Fruit fly (Drosophila melanogaster): ENCODE results near the gene CG8833.

DNA sequence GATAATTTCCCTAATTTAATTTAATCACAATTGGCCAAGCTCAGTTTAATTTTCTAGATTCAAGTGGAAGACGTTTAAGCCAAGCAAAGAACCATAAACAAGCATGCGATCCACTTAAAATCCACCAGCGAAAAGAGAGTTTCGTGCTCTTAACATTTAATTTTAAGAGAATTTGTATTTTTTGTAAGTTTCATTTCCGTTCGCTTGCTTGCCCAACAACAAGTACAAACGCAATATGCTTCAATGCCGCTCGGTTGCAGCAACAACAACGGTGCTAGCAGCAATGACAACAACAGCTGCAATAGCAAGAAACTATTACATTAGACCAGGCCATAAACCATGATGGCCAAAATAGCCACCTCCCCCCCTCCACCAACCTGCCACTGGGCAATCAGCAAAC, 6.1 kb upstream of the CG8833 start:
- no peak for TF ChIP-seq CG8159 (tag; optimal IDR thresholded peaks at IDR 0.05)
- no peak for TF ChIP-seq CG14655 (GFP tag; optimal IDR thresholded peaks at IDR 0.05)
- TF ChIP-seq CG32121 (GFP tag; IDR thresholded peaks at IDR 0.05), result no peak
- no peak for TF ChIP-seq CG8301 (tag; optimal IDR thresholded peaks at IDR 0.05)
- no peak for TF ChIP-seq D1 (tag; optimal IDR thresholded peaks at IDR 0.05)
- TF ChIP-seq CG4496 (GFP tag; IDR thresholded peaks at IDR 0.05), result no peak
- no peak for TF ChIP-seq Pif1B (GFP tag; optimal IDR thresholded peaks at IDR 0.05)
- no peak for TF ChIP-seq fd96Ca (GFP tag; IDR thresholded peaks at IDR 0.05)

All from whole organism, pupa.